Fruit fly (Drosophila melanogaster): ENCODE data around the gene Dip-B.

Gene Dip-B

DNA sequence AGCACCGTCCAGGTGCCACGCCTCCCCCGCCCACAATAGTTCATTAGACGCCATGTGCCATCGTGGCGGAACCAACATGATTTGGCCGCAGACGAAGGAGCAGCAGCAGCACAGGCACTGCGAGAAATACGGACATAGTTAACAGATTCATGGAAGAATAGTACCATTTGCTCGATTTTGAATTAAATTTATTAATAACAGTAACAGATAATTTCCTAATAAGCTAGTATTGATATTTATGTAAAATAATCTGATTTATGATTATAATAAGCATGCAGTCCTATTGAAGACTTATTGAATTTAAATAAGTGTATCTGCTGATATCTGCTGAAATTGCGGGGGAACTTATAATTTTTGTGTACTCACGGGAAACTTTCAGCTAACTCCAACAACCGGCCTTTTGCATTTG lies 15.2 kb downstream of the Dip-B start (continued):
- TF ChIP-seq Gsc (GFP tag; IDR thresholded peaks at IDR 0.05) (no peak), Oli (tag; optimal IDR thresholded peaks at IDR 0.05) (peak; percentile 1), Gug (GFP tag; IDR thresholded peaks at IDR 0.05) (no peak), lilli (GFP tag; optimal IDR thresholded peaks at IDR 0.05) (no peak), nom (GFP tag; optimal IDR thresholded peaks at IDR 0.05) (no peak), peb (GFP tag; IDR thresholded peaks at IDR 0.05) (no peak), lola (GFP tag; optimal IDR thresholded peaks at IDR 0.05) (peak in 1 of 3 experiments; percentile 26), CG6254 (GFP tag; optimal IDR thresholded peaks at IDR 0.05) (peak; percentile 16), Chrac-16 (GFP tag; optimal IDR thresholded peaks at IDR 0.05) (no peak), MESR4 (GFP tag; optimal IDR thresholded peaks at IDR 0.05) (no peak), CG13296 (GFP tag; optimal IDR thresholded peaks at IDR 0.05) (no peak), gsb-n (tag; optimal IDR thresholded peaks at IDR 0.05) (peak; percentile 30), kni (GFP tag; optimal IDR thresholded peaks at IDR 0.05) (no peak), lbe (GFP tag; optimal IDR thresholded peaks at IDR 0.05) (no peak), Mrtf (GFP tag; IDR thresholded peaks at IDR 0.05) (no peak), tx (GFP tag; optimal IDR thresholded peaks at IDR 0.05) (no peak), amos (GFP tag; IDR thresholded peaks at IDR 0.05; ENCODE audit: partially characterized antibody) (no peak), Ptx1 (GFP tag; IDR thresholded peaks at IDR 0.05) (0 out of 2 replicates have a peak, but pooled peaks have one; percentile 12), CG2875 (GFP tag; optimal IDR thresholded peaks at IDR 0.05) (no peak), MTF-1 (GFP tag; optimal IDR thresholded peaks at IDR 0.05; ENCODE audit: borderline replicate concordance) (no peak), Drgx (GFP tag; IDR thresholded peaks at IDR 0.05) (peak; percentile 65), CG4820 (GFP tag; optimal IDR thresholded peaks at IDR 0.05) (no peak), CG17612 (GFP tag; IDR thresholded peaks at IDR 0.05) (no peak), Deaf1 (tag; optimal IDR thresholded peaks at IDR 0.05) (no peak), CG4404 (GFP tag; IDR thresholded peaks at IDR 0.05) (no peak), zf30C (GFP tag; optimal IDR thresholded peaks at IDR 0.05) (peak; percentile 23), Taf1 (GFP tag; IDR thresholded peaks at IDR 0.05) (no peak), Sry-δ (GFP tag; optimal IDR thresholded peaks at IDR 0.05) (no peak), unc-4 (GFP tag; IDR thresholded peaks at IDR 0.05; ENCODE audit: partially characterized antibody) (no peak), Max (GFP tag; optimal IDR thresholded peaks at IDR 0.05) (no peak), Dbx (GFP tag; IDR thresholded peaks at IDR 0.05) (no peak), CG7928 (GFP tag; optimal IDR thresholded peaks at IDR 0.05) (no peak), Ssrp (tag; optimal IDR thresholded peaks at IDR 0.05) (no peak), Usf (GFP tag; optimal IDR thresholded peaks at IDR 0.05) (no peak), vnd (GFP tag; IDR thresholded peaks at IDR 0.05; ENCODE audit: partially characterized antibody) (no peak), NFAT (GFP tag; IDR thresholded peaks at IDR 0.05) (no peak), Dp (GFP tag; optimal IDR thresholded peaks at IDR 0.05) (no peak), CG14710 (tag; optimal IDR thresholded peaks at IDR 0.05) (peak; percentile 8), tap (tag; optimal IDR thresholded peaks at IDR 0.05) (no peak), repo (GFP tag; optimal IDR thresholded peaks at IDR 0.05) (no peak), CG11456 (GFP tag; IDR thresholded peaks at IDR 0.05) (no peak), sisA (GFP tag; IDR thresholded peaks at IDR 0.05) (0 out of 2 replicates have a peak, but pooled peaks have one; percentile 21), CG5953 (GFP tag; IDR thresholded peaks at IDR 0.05) (no peak), HmgD (GFP tag; optimal IDR thresholded peaks at IDR 0.05) (no peak), chif (GFP tag; optimal IDR thresholded peaks at IDR 0.05) (no peak), CG9932 (GFP tag; IDR thresholded peaks at IDR 0.05) (no peak), sr (GFP tag; IDR thresholded peaks at IDR 0.05) (no peak), CG2199 (GFP tag; IDR thresholded peaks at IDR 0.05) (no peak), CG17802 (tag; optimal IDR thresholded peaks at IDR 0.05) (no peak), CG10543 (GFP tag; optimal IDR thresholded peaks at IDR 0.05) (no peak), CG7786 (GFP tag; optimal IDR thresholded peaks at IDR 0.05) (no peak), usp (GFP tag; optimal IDR thresholded peaks at IDR 0.05) (no peak)

All from whole organism, embryonic.